Worm (Caenorhabditis elegans) whole organism, young adult: ENCODE results near the gene Y49E10.27.

Source experiments
- B0019.2 ChIP-seq: fragments of 200-800 bp; sonication (Bioruptor generic); conservative IDR thresholded peaks from 2 replicates; pipeline ENCODE4 v1.3.6; 2022; ENCODE audit warnings: missing genetic modification reagents, missing genetic modification characterization, missing compliant biosample characterization
- B0035.1 ChIP-seq: sonication (generic microtip); optimal IDR thresholded peaks from 2 replicates; lab custom pipeline; 2016; ENCODE audit warnings: missing genetic modification characterization, mild to moderate bottlenecking, missing compliant biosample characterization, missing genotype, missing genetic modification reagents
- B0261.1 ChIP-seq: sonication (generic microtip); optimal IDR thresholded peaks from 2 replicates; lab custom pipeline; 2016; ENCODE audit warnings: mild to moderate bottlenecking, missing genetic modification characterization, moderate library complexity, missing compliant biosample characterization
- B0336.3 ChIP-seq: fragments of 200-800 bp; sonication (Bioruptor generic); IDR thresholded peaks from 2 replicates; pipeline ENCODE4 v1.3.6; 2022; ENCODE audit warnings: missing genetic modification characterization, missing compliant biosample characterization
- C17E4.6 ChIP-seq: fragments of 200-800 bp; sonication (Bioruptor generic); IDR thresholded peaks from 2 replicates; pipeline ENCODE4 v1.3.6; 2022; ENCODE audit warnings: missing genetic modification reagents, missing genetic modification characterization, missing compliant biosample characterization
- F10E7.11 ChIP-seq: sonication (generic microtip); optimal IDR thresholded peaks from 2 replicates; lab custom pipeline; 2017; ENCODE audit warnings: mild to moderate bottlenecking, missing genetic modification characterization, moderate library complexity, missing compliant biosample characterization
- F23B12.7 ChIP-seq: sonication (generic microtip); optimal IDR thresholded peaks from 2 replicates; lab custom pipeline; 2017; ENCODE audit warnings: missing genetic modification characterization, mild to moderate bottlenecking, missing compliant biosample characterization, antibody characterized with exemption, moderate library complexity; ENCODE audit not compliant: insufficient read depth
- F39B2.1 ChIP-seq: fragments of 200-800 bp; sonication (Bioruptor generic); IDR thresholded peaks from 2 replicates; pipeline ENCODE4 v1.3.6; 2022; ENCODE audit warnings: missing genetic modification reagents, missing genetic modification characterization, missing compliant biosample characterization
- F55B11.4 ChIP-seq: sonication (generic microtip); optimal IDR thresholded peaks from 2 replicates; lab custom pipeline; 2016; ENCODE audit warnings: missing compliant biosample characterization, missing genetic modification characterization, borderline replicate concordance; ENCODE audit not compliant: insufficient read depth
- F57C9.4 ChIP-seq: sonication (generic microtip); optimal IDR thresholded peaks from 2 replicates; lab custom pipeline; 2017; ENCODE audit warnings: mild to moderate bottlenecking, missing genetic modification characterization, missing compliant biosample characterization
- K12H6.12 ChIP-seq: fragments of 200-800 bp; sonication (Bioruptor generic); optimal IDR thresholded peaks from 2 replicates; lab custom pipeline; 2018; ENCODE audit warnings: mild to moderate bottlenecking, missing genetic modification characterization, missing compliant biosample characterization
- T26A5.8 ChIP-seq: sonication (generic microtip); optimal IDR thresholded peaks from 2 replicates; lab custom pipeline; 2016; ENCODE audit warnings: missing genetic modification characterization, missing compliant biosample characterization
- Y79H2A.3 ChIP-seq: fragments of 200-800 bp; sonication (Bioruptor generic); conservative IDR thresholded peaks from 2 replicates; pipeline ENCODE4 v1.3.6; 2022; ENCODE audit warnings: missing genetic modification reagents, missing genetic modification characterization, missing compliant biosample characterization
- Y95B8A.8 ChIP-seq: fragments of 200-800 bp; sonication (Bioruptor generic); IDR thresholded peaks from 2 replicates; pipeline ENCODE4 v1.3.6; 2022; ENCODE audit warnings: missing genetic modification reagents, missing genetic modification characterization, missing compliant biosample characterization
- ama-1 ChIP-seq, 3 experiments: fragments of 150-350 bp in 1 of 3; sonication (generic microtip) in 2 of 3; optimal IDR thresholded peaks; 2 replicates each; lab custom pipeline; 2014 to 2018; ENCODE audit warnings: missing biosample characterization in 2 of 3, missing genetic modification characterization in 2 of 3, missing genetic modification reagents in 2 of 3
- aptf-3 ChIP-seq: fragments of 200-800 bp; sonication (Bioruptor generic); IDR thresholded peaks from 2 replicates; pipeline ENCODE4 v1.3.6; 2022; ENCODE audit warnings: missing genetic modification characterization, missing compliant biosample characterization
- attf-5 ChIP-seq: fragments of 200-800 bp; sonication (Bioruptor generic); optimal IDR thresholded peaks from 2 replicates; lab custom pipeline; 2018; ENCODE audit warnings: mild to moderate bottlenecking, missing genetic modification characterization, missing compliant biosample characterization
- attf-6 ChIP-seq: fragments of 200-800 bp; sonication (Bioruptor generic); IDR thresholded peaks from 2 replicates; pipeline ENCODE4 v1.3.6; 2022; ENCODE audit warnings: missing genetic modification reagents, missing genetic modification characterization, missing compliant biosample characterization
- bed-1 ChIP-seq: fragments of 200-800 bp; sonication (Bioruptor generic); IDR thresholded peaks from 2 replicates; pipeline ENCODE4 v1.3.6; 2022; ENCODE audit warnings: missing genetic modification reagents, missing genetic modification characterization, missing compliant biosample characterization
- cebp-2 ChIP-seq: fragments of 200-800 bp; sonication (Bioruptor generic); IDR thresholded peaks from 2 replicates; pipeline ENCODE4 v1.3.6; 2022; ENCODE audit warnings: missing genetic modification characterization, missing compliant biosample characterization
- ceh-100 ChIP-seq: fragments of 200-800 bp; sonication (Bioruptor generic); IDR thresholded peaks from 2 replicates; pipeline ENCODE4 v1.3.6; 2022; ENCODE audit warnings: missing genetic modification reagents, missing genetic modification characterization, missing compliant biosample characterization
- ceh-27 ChIP-seq: fragments of 200-800 bp; sonication (Bioruptor generic); optimal IDR thresholded peaks from 2 replicates; lab custom pipeline; 2018; ENCODE audit warnings: mild to moderate bottlenecking, missing genetic modification characterization, moderate library complexity, missing compliant biosample characterization
- chd-7 ChIP-seq: sonication (generic microtip); optimal IDR thresholded peaks from 2 replicates; lab custom pipeline; 2016; ENCODE audit warnings: mild to moderate bottlenecking, missing genetic modification characterization, moderate library complexity, missing compliant biosample characterization
- egl-44 ChIP-seq: fragments of 200-800 bp; sonication (Bioruptor generic); IDR thresholded peaks from 2 replicates; pipeline ENCODE4 v1.3.6; 2022; ENCODE audit warnings: missing genetic modification reagents, missing genetic modification characterization, missing compliant biosample characterization
- ekl-4 ChIP-seq: fragments of 200-800 bp; sonication (Bioruptor generic); IDR thresholded peaks from 2 replicates; pipeline ENCODE4 v1.3.6; 2022; ENCODE audit warnings: missing genetic modification reagents, missing genetic modification characterization, missing compliant biosample characterization
- fkh-3 ChIP-seq: sonication (generic microtip); optimal IDR thresholded peaks from 2 replicates; lab custom pipeline; 2016; ENCODE audit warnings: mild to moderate bottlenecking, missing genetic modification characterization, missing compliant biosample characterization
- him-1 ChIP-seq: sonication (generic microtip); optimal IDR thresholded peaks from 2 replicates; lab custom pipeline; 2016; ENCODE audit warnings: missing genotype, missing genetic modification reagents, missing genetic modification characterization, missing compliant biosample characterization
- hmg-1.2 ChIP-seq: fragments of 200-800 bp; sonication (Bioruptor generic); IDR thresholded peaks from 2 replicates; pipeline ENCODE4 v1.3.6; 2022; ENCODE audit warnings: missing genetic modification reagents, missing genetic modification characterization, missing compliant biosample characterization
- hmg-20 ChIP-seq: fragments of 200-800 bp; sonication (Bioruptor generic); IDR thresholded peaks from 2 replicates; pipeline ENCODE4 v1.3.6; 2022; ENCODE audit warnings: missing genetic modification reagents, missing genetic modification characterization, missing compliant biosample characterization
- hsf-1 ChIP-seq: fragments of 200-800 bp; sonication (Bioruptor generic); IDR thresholded peaks from 2 replicates; pipeline ENCODE4 v1.3.6; 2022; ENCODE audit warnings: missing genetic modification reagents, missing genetic modification characterization, missing compliant biosample characterization
- lag-1 ChIP-seq: fragments of 200-800 bp; sonication (Bioruptor generic); IDR thresholded peaks from 2 replicates; pipeline ENCODE4 v1.3.6; 2022; ENCODE audit warnings: missing genetic modification reagents, missing genetic modification characterization, missing compliant biosample characterization
- lin-26 ChIP-seq: fragments of 200-800 bp; sonication (Bioruptor generic); IDR thresholded peaks from 2 replicates; pipeline ENCODE4 v1.3.6; 2022; ENCODE audit warnings: missing genetic modification reagents, missing genetic modification characterization, missing compliant biosample characterization
- lin-35 ChIP-seq, 3 experiments: fragments of 150-350 bp in 2 of 3; sonication (generic microtip) in 1 of 3; optimal IDR thresholded peaks; 2 replicates each; lab custom pipeline; 2014 to 2018; ENCODE audit warnings: missing biosample characterization in 3 of 3, missing genetic modification characterization in 3 of 3, missing genetic modification reagents in 3 of 3
- mel-28 ChIP-seq: sonication (generic microtip); optimal IDR thresholded peaks from 2 replicates; lab custom pipeline; 2016; ENCODE audit warnings: borderline replicate concordance, mild to moderate bottlenecking, missing genetic modification characterization, missing compliant biosample characterization
- nhr-27 ChIP-seq: fragments of 200-800 bp; sonication (Bioruptor generic); optimal IDR thresholded peaks from 2 replicates; lab custom pipeline; 2018; ENCODE audit warnings: mild to moderate bottlenecking, missing genetic modification characterization, moderate library complexity, missing compliant biosample characterization
- nhr-80 ChIP-seq: sonication (generic microtip); optimal IDR thresholded peaks from 2 replicates; lab custom pipeline; 2016; ENCODE audit warnings: missing genetic modification characterization, missing compliant biosample characterization
- rec-8 ChIP-seq, 2 experiments: sonication (generic microtip); optimal IDR thresholded peaks; 2 replicates each; lab custom pipeline; 2016; ENCODE audit warnings: mild to moderate bottlenecking in 2 of 2, missing genetic modification characterization in 2 of 2, missing genetic modification reagents in 2 of 2, missing genotype in 2 of 2, missing biosample characterization in 1 of 2, missing compliant biosample characterization in 1 of 2, moderate library complexity in 1 of 2
- repo-1 ChIP-seq: sonication (generic microtip); optimal IDR thresholded peaks from 2 replicates; lab custom pipeline; 2017; ENCODE audit warnings: mild to moderate bottlenecking, missing genetic modification characterization, missing compliant biosample characterization
- rpc-1 ChIP-seq, 2 experiments: fragments of 150-350 bp in 1 of 2; sonication (generic microtip) in 1 of 2; optimal IDR thresholded peaks; 2 replicates each; lab custom pipeline; 2014 to 2018; ENCODE audit warnings: missing biosample characterization in 1 of 2, missing genetic modification characterization in 1 of 2, missing genetic modification reagents in 1 of 2, missing genotype in 1 of 2
- sptf-2 ChIP-seq: fragments of 200-800 bp; sonication (Bioruptor generic); optimal IDR thresholded peaks from 2 replicates; lab custom pipeline; 2018; ENCODE audit warnings: mild to moderate bottlenecking, missing genetic modification characterization, missing compliant biosample characterization
- tlf-1 ChIP-seq: fragments of 200-800 bp; sonication (Bioruptor generic); optimal IDR thresholded peaks from 2 replicates; lab custom pipeline; 2018; ENCODE audit warnings: mild to moderate bottlenecking, missing genetic modification characterization, missing compliant biosample characterization
- unc-130 ChIP-seq: sonication (generic microtip); optimal IDR thresholded peaks from 2 replicates; lab custom pipeline; 2016; ENCODE audit warnings: missing genetic modification reagents, missing genetic modification characterization, missing compliant biosample characterization
- ztf-22 ChIP-seq: fragments of 200-800 bp; sonication (Bioruptor generic); optimal IDR thresholded peaks from 2 replicates; lab custom pipeline; 2018; ENCODE audit warnings: mild to moderate bottlenecking, missing genetic modification characterization, moderate library complexity, missing compliant biosample characterization
- ztf-28 ChIP-seq: fragments of 200-800 bp; sonication (Bioruptor generic); IDR thresholded peaks from 2 replicates; pipeline ENCODE4 v1.3.6; 2022; ENCODE audit warnings: missing genetic modification reagents, missing genetic modification characterization, missing compliant biosample characterization
- ztf-3 ChIP-seq: fragments of 200-800 bp; sonication (Bioruptor generic); optimal IDR thresholded peaks from 2 replicates; lab custom pipeline; 2018; ENCODE audit warnings: mild to moderate bottlenecking, missing genetic modification characterization, missing compliant biosample characterization

The Y49E10.27 gene

DNA sequence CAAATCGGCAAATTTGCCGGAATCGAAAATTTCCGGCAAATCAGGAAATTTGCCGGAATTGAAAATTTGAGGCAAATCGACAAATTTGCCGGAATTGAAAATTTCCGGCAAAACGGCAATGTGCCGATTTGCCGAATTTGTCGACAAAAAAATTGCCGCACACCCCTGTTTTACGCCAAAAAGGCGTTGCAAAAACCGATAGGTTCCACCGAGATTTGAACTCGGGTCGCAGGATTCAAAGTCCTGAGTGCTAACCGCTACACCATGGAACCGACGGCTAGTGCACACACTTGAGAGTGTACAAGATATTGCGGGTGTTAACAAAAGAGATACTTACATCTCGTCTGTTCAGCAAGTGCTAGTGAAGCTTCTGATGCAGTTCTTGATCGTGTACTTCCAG lies 34.5 kb upstream of the Y49E10.27 start (continued):
- TF ChIP-seq rpc-1 (optimal IDR thresholded peaks at IDR 0.05; lab: Kevin White, UChicago): peak; percentile 67
- TF ChIP-seq rpc-1 (tag; optimal IDR thresholded peaks at IDR 0.05; lab: Kevin White, UChicago): peak; percentile 79
- no peak for TF ChIP-seq ztf-28 (GFP tag; lab: Robert Waterston, UW)
- peak in 1 of 2 experiments; percentile 27 for TF ChIP-seq rec-8 (tag; optimal IDR thresholded peaks at IDR 0.05; lab: Kevin White, UChicago)
- TF ChIP-seq, all 124 proteins: peak for 34

DNA sequence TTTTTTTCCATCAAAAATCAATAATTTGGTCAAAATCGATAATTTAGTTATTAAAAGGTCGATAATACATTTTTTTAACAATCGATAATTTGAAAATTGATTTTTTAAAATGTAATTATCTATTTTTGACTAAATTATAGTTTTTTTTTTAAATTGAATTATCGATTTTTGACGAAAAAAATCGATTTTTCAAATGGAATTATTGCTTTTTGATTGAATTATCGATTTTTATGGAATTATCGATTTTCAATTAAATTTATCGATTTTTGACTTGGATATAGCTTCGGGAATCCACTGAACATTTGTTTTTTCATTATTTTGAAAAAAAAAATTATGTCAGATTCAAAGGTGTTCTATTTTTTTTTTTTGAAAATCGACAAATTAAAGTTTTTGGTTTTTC lies 23.9 kb upstream of the Y49E10.27 start:
- no peak for TF ChIP-seq hmg-1.2 (GFP tag; lab: Robert Waterston, UW)
- TF ChIP-seq F39B2.1 (GFP tag; lab: Robert Waterston, UW): no peak
- TF ChIP-seq fkh-3 (tag; lab: Kevin White, UChicago): no peak
- no peak for TF ChIP-seq ceh-27 (GFP tag; lab: Kevin White, UChicago)
- no peak for TF ChIP-seq C17E4.6 (GFP tag; lab: Robert Waterston, UW)
- TF ChIP-seq cebp-2 (GFP tag; lab: Robert Waterston, UW): no peak
- no peak for TF ChIP-seq tlf-1 (GFP tag; lab: Kevin White, UChicago)
- TF ChIP-seq lag-1 (GFP tag; lab: Robert Waterston, UW): no peak
- no peak for TF ChIP-seq ekl-4
- no peak for TF ChIP-seq lin-26 (GFP tag; lab: Robert Waterston, UW)
- no peak for TF ChIP-seq F57C9.4
- TF ChIP-seq aptf-3: no peak
- TF ChIP-seq B0019.2: no peak
- TF ChIP-seq nhr-27 (tag; lab: Kevin White, UChicago): no peak
- TF ChIP-seq Y79H2A.3 (GFP tag; lab: Robert Waterston, UW): no peak
- no peak for TF ChIP-seq hsf-1 (GFP tag; lab: Robert Waterston, UW)
- no peak for TF ChIP-seq F10E7.11
- no peak for TF ChIP-seq unc-130 (GFP tag; lab: Kevin White, UChicago)
- TF ChIP-seq T26A5.8 (tag; lab: Kevin White, UChicago): no peak
- TF ChIP-seq, all 124 proteins: peak for 0

DNA sequence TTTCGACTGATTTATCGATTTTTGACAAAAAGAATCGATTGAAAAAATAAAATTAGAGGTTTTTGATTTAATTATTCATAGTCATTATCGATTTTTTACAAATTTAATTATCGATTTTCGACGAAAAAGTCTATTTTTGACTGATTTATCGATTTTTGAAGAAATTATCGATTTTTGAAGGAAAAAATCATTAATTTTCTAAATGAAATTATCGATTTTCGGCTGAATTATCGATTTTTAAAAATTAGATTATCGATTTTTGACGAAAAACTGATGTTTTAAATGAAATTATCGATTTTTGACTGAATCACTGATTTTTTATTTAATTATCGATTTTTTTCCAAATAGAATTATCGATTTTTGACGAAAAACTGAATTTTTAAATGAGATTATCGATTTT lies 23.1 kb upstream of the Y49E10.27 start:
- TF ChIP-seq F23B12.7 (tag; lab: Kevin White, UChicago) (no peak), bed-1 (GFP tag; lab: Robert Waterston, UW) (no peak), K12H6.12 (tag; lab: Kevin White, UChicago) (no peak), Y95B8A.8 (no peak), ama-1 (optimal IDR thresholded peaks at IDR 0.05; lab: Kevin White, UChicago) (no peak), ama-1 (GFP tag; optimal IDR thresholded peaks at IDR 0.05; lab: Kevin White, UChicago) (no peak), ceh-100 (GFP tag; lab: Robert Waterston, UW) (no peak), chd-7 (tag; lab: Kevin White, UChicago) (no peak), B0035.1 (tag; lab: Kevin White, UChicago) (no peak), lin-35 (GFP tag; optimal IDR thresholded peaks at IDR 0.05; lab: Kevin White, UChicago) (no peak), egl-44 (no peak), hmg-20 (GFP tag; lab: Robert Waterston, UW) (no peak), B0261.1 (tag; lab: Kevin White, UChicago) (no peak)
- TF ChIP-seq, all 124 proteins: peak for 0

DNA sequence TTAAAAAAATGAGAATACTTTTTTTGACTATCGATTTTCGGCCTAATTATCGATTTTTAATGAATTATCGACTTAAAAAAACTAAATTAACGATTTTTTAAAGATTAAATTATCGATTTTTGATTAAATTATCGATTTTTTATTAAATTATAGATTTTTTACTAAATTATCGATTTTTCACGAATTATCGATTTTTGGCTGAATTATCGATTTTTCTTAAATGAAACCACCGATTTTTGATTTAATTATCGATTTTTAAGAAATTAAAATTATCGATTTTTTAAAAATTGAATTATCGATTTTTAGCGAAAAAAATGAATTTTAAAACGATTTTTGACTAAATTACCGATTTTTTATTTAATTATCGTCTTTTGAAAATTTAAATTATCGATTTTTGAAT lies 22.5 kb upstream of the Y49E10.27 start:
- TF ChIP-seq attf-6 (GFP tag; lab: Robert Waterston, UW) (no peak), ztf-22 (no peak), ama-1 (optimal IDR thresholded peaks at IDR 0.05; lab: Kevin White, UChicago) (no peak), ama-1 (GFP tag; optimal IDR thresholded peaks at IDR 0.05; lab: Kevin White, UChicago) (no peak), sptf-2 (GFP tag; lab: Kevin White, UChicago) (no peak), repo-1 (tag; lab: Kevin White, UChicago) (no peak), him-1 (tag; lab: Kevin White, UChicago) (no peak), nhr-80 (tag; lab: Kevin White, UChicago) (no peak), attf-5 (GFP tag; lab: Kevin White, UChicago) (no peak), ztf-3 (GFP tag; lab: Kevin White, UChicago) (no peak), F55B11.4 (tag; lab: Kevin White, UChicago) (no peak), B0336.3 (GFP tag; lab: Robert Waterston, UW) (no peak), Y95B8A.8 (no peak), hmg-1.2 (GFP tag; lab: Robert Waterston, UW) (no peak), mel-28 (tag; lab: Kevin White, UChicago) (no peak)
